Fruit fly (Drosophila melanogaster): ENCODE results near the gene CG2126.

Gene CG2126

DNA sequence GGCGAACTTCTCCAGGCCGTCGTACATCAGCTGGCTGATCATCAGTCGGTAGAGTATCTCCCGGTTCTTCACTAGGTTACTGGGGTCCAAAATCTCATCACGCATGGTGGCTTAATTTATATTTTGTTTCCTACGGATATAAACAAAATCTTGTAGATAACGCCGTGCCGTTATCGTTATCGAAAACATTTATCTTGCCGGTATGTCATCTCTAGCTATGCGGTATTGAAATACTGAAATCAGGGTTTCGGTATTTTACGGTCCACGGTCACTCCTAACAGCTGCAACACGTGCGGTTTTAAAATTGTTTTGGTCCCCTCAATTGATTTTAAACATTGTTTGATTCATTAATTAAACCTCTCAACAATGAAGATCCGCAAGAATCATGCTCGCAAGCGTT is 39.7 kb downstream of the CG2126 start, which contains the start of the genes CstF50 and CG11563 (continued):
- TF ChIP-seq sisA (GFP tag; IDR thresholded peaks at IDR 0.05) (no peak), CG7963 (GFP tag; IDR thresholded peaks at IDR 0.05; ENCODE audit: partially characterized antibody) (no peak), nerfin-1 (tag; optimal IDR thresholded peaks at IDR 0.05) (no peak), Kr (GFP tag; optimal IDR thresholded peaks at IDR 0.05) (no peak), croc (GFP tag; conservative IDR thresholded peaks at IDR 0.05) (no peak), ssp (GFP tag; IDR thresholded peaks at IDR 0.05) (no peak), dm (GFP tag; optimal IDR thresholded peaks at IDR 0.05) (peak; percentile 92), CG7987 (GFP tag; optimal IDR thresholded peaks at IDR 0.05) (no peak), CHES-1-like (GFP tag; optimal IDR thresholded peaks at IDR 0.05) (peak; percentile 13), sd (tag; optimal IDR thresholded peaks at IDR 0.05) (no peak), lmd (GFP tag; IDR thresholded peaks at IDR 0.05) (no peak), sim (GFP tag; IDR thresholded peaks at IDR 0.05) (no peak), dmrt99B (tag; optimal IDR thresholded peaks at IDR 0.05) (no peak), Eip74EF (GFP tag; optimal IDR thresholded peaks at IDR 0.05) (no peak), CG7745 (tag; optimal IDR thresholded peaks at IDR 0.05) (no peak), maf-S (GFP tag; optimal IDR thresholded peaks at IDR 0.05) (no peak), exex (tag; optimal IDR thresholded peaks at IDR 0.05) (no peak), CG30020 (tag; optimal IDR thresholded peaks at IDR 0.05) (peak; percentile 21), insv (GFP tag; optimal IDR thresholded peaks at IDR 0.05) (no peak), CG4282 (GFP tag; optimal IDR thresholded peaks at IDR 0.05) (no peak), ems (GFP tag; optimal IDR thresholded peaks at IDR 0.05) (no peak), CG3281 (GFP tag; optimal IDR thresholded peaks at IDR 0.05) (no peak), pita (GFP tag; optimal IDR thresholded peaks at IDR 0.05) (no peak), esg (GFP tag; conservative IDR thresholded peaks at IDR 0.05) (no peak), gfzf (GFP tag; optimal IDR thresholded peaks at IDR 0.05) (peak; percentile 81), CG9609 (GFP tag; optimal IDR thresholded peaks at IDR 0.05) (no peak), ap (GFP tag; IDR thresholded peaks at IDR 0.05) (no peak), H15 (GFP tag; IDR thresholded peaks at IDR 0.05) (no peak), Med (GFP tag) (no peak), crp (GFP tag; optimal IDR thresholded peaks at IDR 0.05) (peak in 1 of 2 experiments; percentile 69), sqz (GFP tag; optimal IDR thresholded peaks at IDR 0.05) (no peak), CG16863 (GFP tag; optimal IDR thresholded peaks at IDR 0.05) (no peak), jumu (GFP tag; optimal IDR thresholded peaks at IDR 0.05) (no peak), CG12299 (tag; optimal IDR thresholded peaks at IDR 0.05) (no peak), tio (GFP tag; optimal IDR thresholded peaks at IDR 0.05) (no peak), CG13287 (GFP tag; IDR thresholded peaks at IDR 0.05; ENCODE audit: partially characterized antibody) (peak; percentile 76), CG1832 (GFP tag; optimal IDR thresholded peaks at IDR 0.05) (no peak), twi (tag; optimal IDR thresholded peaks at IDR 0.05) (no peak), gcm (GFP tag; optimal IDR thresholded peaks at IDR 0.05) (no peak), sc (optimal IDR thresholded peaks at IDR 0.05) (no peak), sc (GFP tag; optimal IDR thresholded peaks at IDR 0.05) (no peak), Sox102F (GFP tag; optimal IDR thresholded peaks at IDR 0.05) (no peak), CG31365 (tag; optimal IDR thresholded peaks at IDR 0.05) (no peak), CG17612 (GFP tag; IDR thresholded peaks at IDR 0.05) (no peak), lbe (GFP tag; optimal IDR thresholded peaks at IDR 0.05) (no peak), sr (GFP tag; IDR thresholded peaks at IDR 0.05) (no peak), Dp (GFP tag; optimal IDR thresholded peaks at IDR 0.05) (peak; percentile 40), CG15269 (tag; optimal IDR thresholded peaks at IDR 0.05) (no peak), Ptx1 (GFP tag; IDR thresholded peaks at IDR 0.05) (no peak), unc-4 (GFP tag; IDR thresholded peaks at IDR 0.05; ENCODE audit: partially characterized antibody) (no peak; the same call in 1 of the 2 replicates), bowl (GFP tag; IDR thresholded peaks at IDR 0.05) (no peak)

All from whole organism, embryonic.